Worm (Caenorhabditis elegans) whole organism, L3 larva: ENCODE results near the gene Y51H7C.9.

Experiments
- R02D3.7 ChIP-seq: fragments of 150-350 bp; optimal IDR thresholded peaks from 2 replicates; lab custom pipeline; 2014; ENCODE audit warnings: missing biosample characterization, missing genetic modification characterization
- ZK546.5 ChIP-seq: sonication (generic microtip); optimal IDR thresholded peaks from 2 replicates; lab custom pipeline; 2017; ENCODE audit warnings: missing biosample characterization, missing genetic modification characterization
- ama-1 ChIP-seq: fragments of 150-350 bp; optimal IDR thresholded peaks from 2 replicates; lab custom pipeline; 2018
- ceh-28 ChIP-seq: fragments of 150-350 bp; optimal IDR thresholded peaks from 2 replicates; lab custom pipeline; 2014; ENCODE audit warnings: missing biosample characterization, missing genetic modification reagents, missing genetic modification characterization
- ceh-82 ChIP-seq: fragments of 150-350 bp; optimal IDR thresholded peaks from 2 replicates; lab custom pipeline; 2014; ENCODE audit warnings: missing biosample characterization, missing genetic modification characterization
- ceh-9 ChIP-seq: sonication (generic microtip); optimal IDR thresholded peaks from 2 replicates; lab custom pipeline; 2018; ENCODE audit warnings: missing biosample characterization, missing genetic modification characterization
- egl-5 ChIP-seq: fragments of 150-350 bp; optimal IDR thresholded peaks from 2 replicates; lab custom pipeline; 2017; ENCODE audit warnings: missing biosample characterization, missing genetic modification reagents, missing genetic modification characterization, inconsistent platforms
- elt-2 ChIP-seq: sonication (generic microtip); optimal IDR thresholded peaks from 2 replicates; lab custom pipeline; 2016; ENCODE audit warnings: missing genetic modification reagents, mild to moderate bottlenecking, missing genetic modification characterization, missing compliant biosample characterization
- eor-1 ChIP-seq, 2 experiments: fragments of 150-350 bp; optimal IDR thresholded peaks; 2 replicates each; lab custom pipeline; 2014 to 2018; ENCODE audit warnings: missing biosample characterization in 2 of 2, missing genetic modification characterization in 2 of 2
- fkh-2 ChIP-seq: fragments of 150-350 bp; optimal IDR thresholded peaks from 2 replicates; lab custom pipeline; 2014; ENCODE audit warnings: missing biosample characterization, missing genetic modification reagents, missing genetic modification characterization
- fos-1 ChIP-seq: fragments of 150-350 bp; optimal IDR thresholded peaks from 2 replicates; lab custom pipeline; 2014; ENCODE audit warnings: missing biosample characterization, missing genetic modification characterization
- hmg-11 ChIP-seq: sonication (generic microtip); optimal IDR thresholded peaks from 2 replicates; lab custom pipeline; 2016; ENCODE audit warnings: missing genetic modification characterization, missing compliant biosample characterization
- jun-1 ChIP-seq: fragments of 150-350 bp; optimal IDR thresholded peaks from 2 replicates; lab custom pipeline; 2014; ENCODE audit warnings: missing biosample characterization, missing genetic modification reagents, missing genetic modification characterization
- lin-15B ChIP-seq: fragments of 150-350 bp; optimal IDR thresholded peaks from 2 replicates; lab custom pipeline; 2014; ENCODE audit warnings: missing biosample characterization, missing genetic modification characterization
- lin-39 ChIP-seq: fragments of 150-350 bp; optimal IDR thresholded peaks from 2 replicates; lab custom pipeline; 2018; ENCODE audit warnings: missing biosample characterization, missing genetic modification reagents, missing genetic modification characterization
- lsy-12 ChIP-seq: sonication (generic microtip); optimal IDR thresholded peaks from 2 replicates; lab custom pipeline; 2016; ENCODE audit warnings: mild to moderate bottlenecking, missing genetic modification characterization, missing compliant biosample characterization
- nfya-1 ChIP-seq: sonication (generic microtip); optimal IDR thresholded peaks from 2 replicates; lab custom pipeline; 2017; ENCODE audit warnings: missing genetic modification characterization, mild to moderate bottlenecking, missing compliant biosample characterization, antibody characterized with exemption, moderate library complexity; ENCODE audit not compliant: insufficient read depth
- nhr-11 ChIP-seq: fragments of 150-350 bp; optimal IDR thresholded peaks from 2 replicates; lab custom pipeline; 2014; ENCODE audit warnings: missing biosample characterization, missing genetic modification characterization
- nhr-12 ChIP-seq: fragments of 150-350 bp; optimal IDR thresholded peaks from 2 replicates; lab custom pipeline; 2014; ENCODE audit warnings: missing biosample characterization, missing genetic modification characterization
- nhr-237 ChIP-seq: fragments of 150-350 bp; optimal IDR thresholded peaks from 2 replicates; lab custom pipeline; 2014; ENCODE audit warnings: missing biosample characterization, missing genetic modification characterization
- nhr-25 ChIP-seq: sonication (generic microtip); optimal IDR thresholded peaks from 2 replicates; lab custom pipeline; 2017; ENCODE audit warnings: missing biosample characterization, missing genetic modification characterization
- nhr-28 ChIP-seq: fragments of 150-350 bp; optimal IDR thresholded peaks from 2 replicates; lab custom pipeline; 2014; ENCODE audit warnings: missing biosample characterization, missing genetic modification characterization
- nhr-43 ChIP-seq: sonication (generic microtip); optimal IDR thresholded peaks from 2 replicates; lab custom pipeline; 2016; ENCODE audit warnings: mild to moderate bottlenecking, missing genetic modification characterization, missing compliant biosample characterization; ENCODE audit not compliant: poor library complexity, severe bottlenecking
- nhr-67 ChIP-seq: fragments of 150-350 bp; optimal IDR thresholded peaks from 2 replicates; lab custom pipeline; 2014; ENCODE audit warnings: missing biosample characterization, missing genetic modification characterization
- nhr-76 ChIP-seq: fragments of 150-350 bp; sonication (generic microtip); optimal IDR thresholded peaks from 5 replicates; lab custom pipeline; 2014; ENCODE audit warnings: missing biosample characterization, missing genetic modification characterization
- nhr-77 ChIP-seq: fragments of 150-350 bp; optimal IDR thresholded peaks from 2 replicates; lab custom pipeline; 2014; ENCODE audit warnings: missing biosample characterization, missing genetic modification characterization
- pha-4 ChIP-seq: fragments of 150-350 bp; optimal IDR thresholded peaks from 2 replicates; lab custom pipeline; 2014; ENCODE audit warnings: missing biosample characterization, missing genetic modification reagents, missing genetic modification characterization
- pqm-1 ChIP-seq: fragments of 150-350 bp; optimal IDR thresholded peaks from 2 replicates; lab custom pipeline; 2017; ENCODE audit warnings: missing biosample characterization, missing genetic modification characterization, inconsistent platforms
- sea-2 ChIP-seq: fragments of 150-350 bp; sonication (generic microtip); optimal IDR thresholded peaks from 4 replicates; lab custom pipeline; 2014; ENCODE audit warnings: missing biosample characterization, missing genetic modification reagents, missing genetic modification characterization
- skn-1 ChIP-seq: fragments of 150-350 bp; optimal IDR thresholded peaks from 2 replicates; lab custom pipeline; 2014; ENCODE audit warnings: missing biosample characterization, missing genetic modification characterization
- snpc-4 ChIP-seq: fragments of 150-350 bp; optimal IDR thresholded peaks from 2 replicates; lab custom pipeline; 2014; ENCODE audit warnings: missing biosample characterization, missing genetic modification characterization
- tbx-2 ChIP-seq: sonication (generic microtip); optimal IDR thresholded peaks from 2 replicates; lab custom pipeline; 2016; ENCODE audit warnings: mild to moderate bottlenecking, missing genetic modification characterization, missing compliant biosample characterization
- unc-62 ChIP-seq: fragments of 150-350 bp; sonication (generic microtip); optimal IDR thresholded peaks from 4 replicates; lab custom pipeline; 2014; ENCODE audit warnings: missing biosample characterization, missing genetic modification reagents, missing genetic modification characterization
- zag-1 ChIP-seq: fragments of 150-350 bp; optimal IDR thresholded peaks from 2 replicates; lab custom pipeline; 2014; ENCODE audit warnings: missing biosample characterization, missing genetic modification characterization
- ztf-11 ChIP-seq: fragments of 150-350 bp; optimal IDR thresholded peaks from 2 replicates; lab custom pipeline; 2014; ENCODE audit warnings: missing biosample characterization, missing genetic modification characterization

The Y51H7C.9 gene

ce11 chrII:1398396-1398795 lies 12.9 kb downstream of the Y51H7C.9 start, which contains the start of gene F54D12.2:
Gene F54D12.2, plus strand, starts transcription at chrII:1398696.
- TF ChIP-seq nhr-76 (tag; lab: Kevin White, UChicago) (no peak), sea-2 (GFP tag; lab: Kevin White, UChicago) (no peak), lin-39 (tag; lab: Kevin White, UChicago) (no peak), zag-1 (tag; lab: Kevin White, UChicago) (no peak), ama-1 (no peak), tbx-2 (tag; lab: Kevin White, UChicago) (no peak), hmg-11 (tag; lab: Kevin White, UChicago) (no peak), lin-15B (tag; lab: Kevin White, UChicago) (no peak), R02D3.7 (tag; lab: Kevin White, UChicago) (no peak), skn-1 (tag; lab: Kevin White, UChicago) (no peak), nfya-1 (no peak), elt-2 (tag; lab: Kevin White, UChicago) (no peak), nhr-28 (tag; lab: Kevin White, UChicago) (no peak), nhr-43 (tag; lab: Kevin White, UChicago) (no peak), nhr-77 (no peak), ZK546.5 (no peak), lsy-12 (no peak), snpc-4 (tag; lab: Kevin White, UChicago) (no peak)

ce11 chrII:1397703-1398102 lies 13.6 kb downstream of the Y51H7C.9 start, which contains the start of gene F54D12.8:
Gene F54D12.8, minus strand, starts transcription at chrII:1398038.
- no peak for TF ChIP-seq ztf-11 (tag; lab: Kevin White, UChicago)
- TF ChIP-seq nhr-12 (tag; lab: Kevin White, UChicago) = no peak

ce11 chrII:1386478-1386877 lies 24.8 kb downstream of the Y51H7C.9 start, which contains the start of gene aat-7:
Gene aat-7, plus strand, starts transcription at chrII:1386870.
- TF ChIP-seq pqm-1 (tag; lab: Kevin White, UChicago) (peak; percentile 70), nfya-1 (no peak), jun-1 (tag; lab: Kevin White, UChicago) (peak; percentile 11), elt-2 (tag; lab: Kevin White, UChicago) (peak; percentile 92)

- no peak for TF ChIP-seq nhr-67
- no peak for TF ChIP-seq nhr-77
- TF ChIP-seq ceh-28 (tag; lab: Kevin White, UChicago) = no peak
- TF ChIP-seq nhr-12 (tag; lab: Kevin White, UChicago) = no peak
These were observed 26.0 kb downstream of the Y51H7C.9 start, which contains the start of gene F54D12.7 for ce11 chrII:1385280-1385679. Gene F54D12.7, minus strand, starts transcription at chrII:1385380.

ce11 chrII:1381618-1382017 lies 29.7 kb downstream of the Y51H7C.9 start, which contains the start of gene F54D12.9:
Gene F54D12.9, minus strand, starts transcription at chrII:1381718.
- TF ChIP-seq pha-4 (tag; lab: Kevin White, UChicago) (no peak), skn-1 (tag; lab: Kevin White, UChicago) (no peak), nfya-1 (no peak), ZK546.5 (no peak), ztf-11 (tag; lab: Kevin White, UChicago) (no peak), unc-62 (GFP tag; lab: Kevin White, UChicago) (no peak), egl-5 (tag; lab: Kevin White, UChicago) (no peak), nhr-77 (no peak)

ce11 chrII:1378259-1378658 lies 33.0 kb downstream of the Y51H7C.9 start, which contains the start of gene F54D12.10:
Gene F54D12.10, minus strand, starts transcription at chrII:1378359.
- no peak for TF ChIP-seq eor-1 (tag; optimal IDR thresholded peaks at IDR 0.05; lab: Kevin White, UChicago)
- TF ChIP-seq ZK546.5 = no peak
- TF ChIP-seq nhr-237 (tag; lab: Kevin White, UChicago) = no peak
- TF ChIP-seq ceh-9 (tag; lab: Kevin White, UChicago) = no peak
- no peak for TF ChIP-seq nhr-11 (tag; lab: Kevin White, UChicago)
- TF ChIP-seq fos-1 = no peak
- TF ChIP-seq nhr-67 = no peak
- no peak for TF ChIP-seq pqm-1 (tag; lab: Kevin White, UChicago)
- no peak for TF ChIP-seq nfya-1
- no peak for TF ChIP-seq fkh-2
- no peak for TF ChIP-seq unc-62 (GFP tag; lab: Kevin White, UChicago)
- no peak for TF ChIP-seq jun-1 (tag; lab: Kevin White, UChicago)
- TF ChIP-seq egl-5 (tag; lab: Kevin White, UChicago) = no peak
- TF ChIP-seq skn-1 (tag; lab: Kevin White, UChicago) = no peak
- no peak for TF ChIP-seq ama-1
- TF ChIP-seq nhr-25 (tag; lab: Kevin White, UChicago) = no peak
- no peak for TF ChIP-seq ceh-82 (tag; lab: Kevin White, UChicago)
